Worm (Caenorhabditis elegans): ENCODE data around the gene idpa-2.

ce11 chrII:8747939-8748352 lies 44.6 kb downstream of the idpa-2 start:
- TF ChIP-seq efl-1 (optimal IDR thresholded peaks at IDR 0.05) (no peak), efl-1 (GFP tag; optimal IDR thresholded peaks at IDR 0.05 in 1 of 2) (no peak), sup-37 (GFP tag; optimal IDR thresholded peaks at IDR 0.05) (no peak), lin-15B (tag; optimal IDR thresholded peaks at IDR 0.05) (no peak), nhr-237 (tag; optimal IDR thresholded peaks at IDR 0.05) (no peak), pqm-1 (tag; optimal IDR thresholded peaks at IDR 0.05) (no peak), zag-1 (tag; optimal IDR thresholded peaks at IDR 0.05) (no peak), sptf-1 (tag; optimal IDR thresholded peaks at IDR 0.05) (no peak), skn-1 (tag; optimal IDR thresholded peaks at IDR 0.05) (no peak), alr-1 (tag; optimal IDR thresholded peaks at IDR 0.05; ENCODE audit: borderline replicate concordance) (no peak), nhr-84 (tag; optimal IDR thresholded peaks at IDR 0.05) (no peak), tbx-2 (tag; optimal IDR thresholded peaks at IDR 0.05) (no peak), mdl-1 (tag; optimal IDR thresholded peaks at IDR 0.05) (no peak)
